Worm (Caenorhabditis elegans): ENCODE measurements around the gene F58A4.1.
A peak's percentile ranks its signal among the peaks of the same experiment; 100 is the strongest.

The F58A4.1 gene

DNA sequence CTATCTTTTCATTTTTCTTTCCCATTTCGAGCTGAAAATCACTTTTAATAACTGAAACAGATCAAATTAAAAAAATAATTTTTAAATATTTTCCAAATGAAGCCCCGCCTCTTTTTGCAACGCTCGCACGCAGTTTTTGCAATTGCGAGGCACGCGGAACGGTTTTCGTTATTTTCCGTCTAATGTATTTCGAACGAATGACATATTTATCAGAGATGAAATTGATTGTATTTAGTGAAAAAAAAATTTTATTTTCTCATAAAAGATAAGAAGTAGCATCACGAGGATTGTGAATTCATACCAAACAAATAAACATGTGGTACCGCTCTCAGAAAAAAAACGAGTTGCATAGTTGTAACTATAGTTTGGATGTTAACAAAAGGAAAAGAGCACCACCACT is 31.6 kb downstream of the F58A4.1 start, which contains the start of gene rpac-19:
rpac-19 (minus strand) TSS at position 31 of the 400 bp plus-strand sequence.
- TF ChIP-seq tbx-7 (tag; optimal IDR thresholded peaks at IDR 0.05) (no peak), F13H6.1 (tag; optimal IDR thresholded peaks at IDR 0.05) (peak; percentile 46), pqm-1 (tag; optimal IDR thresholded peaks at IDR 0.05) (no peak), unc-55 (GFP tag; optimal IDR thresholded peaks at IDR 0.05) (no peak), ceh-22 (tag; optimal IDR thresholded peaks at IDR 0.05) (no peak), fax-1 (tag; optimal IDR thresholded peaks at IDR 0.05) (peak; percentile 34), tbx-2 (tag; optimal IDR thresholded peaks at IDR 0.05) (peak; percentile 70), syd-9 (tag; optimal IDR thresholded peaks at IDR 0.05) (no peak), ztf-16 (tag; optimal IDR thresholded peaks at IDR 0.05) (no peak), pha-2 (tag; optimal IDR thresholded peaks at IDR 0.05) (peak; percentile 65), pha-4 (tag; optimal IDR thresholded peaks at IDR 0.05) (no peak), hlh-13 (GFP tag; optimal IDR thresholded peaks at IDR 0.05) (no peak), lim-6 (tag; optimal IDR thresholded peaks at IDR 0.05) (no peak), hlh-15 (tag; optimal IDR thresholded peaks at IDR 0.05) (no peak), ttx-3 (tag; optimal IDR thresholded peaks at IDR 0.05) (peak; percentile 67), ama-1 (optimal IDR thresholded peaks at IDR 0.05) (no peak), elt-2 (tag; optimal IDR thresholded peaks at IDR 0.05) (peak; percentile 75), unc-42 (tag; optimal IDR thresholded peaks at IDR 0.05) (no peak), pag-3 (tag; optimal IDR thresholded peaks at IDR 0.05; ENCODE audit: borderline replicate concordance) (no peak), pros-1 (tag; optimal IDR thresholded peaks at IDR 0.05) (no peak), madf-2 (tag; optimal IDR thresholded peaks at IDR 0.05) (peak; percentile 42), ceh-19 (GFP tag; optimal IDR thresholded peaks at IDR 0.05) (peak; percentile 7), nfya-1 (tag; optimal IDR thresholded peaks at IDR 0.05) (peak; percentile 67), ceh-24 (tag; optimal IDR thresholded peaks at IDR 0.05) (no peak), dve-1 (tag; optimal IDR thresholded peaks at IDR 0.05) (no peak), nhr-11 (tag; optimal IDR thresholded peaks at IDR 0.05) (peak; percentile 51), K02D7.2 (tag; optimal IDR thresholded peaks at IDR 0.05) (peak; percentile 64), rnt-1 (tag; optimal IDR thresholded peaks at IDR 0.05) (no peak), C38D4.7 (GFP tag; optimal IDR thresholded peaks at IDR 0.05) (peak; percentile 52), sox-2 (GFP tag; IDR thresholded peaks at IDR 0.05) (no peak), fkh-10 (GFP tag; optimal IDR thresholded peaks at IDR 0.05) (no peak), sdc-2 (tag; optimal IDR thresholded peaks at IDR 0.05) (peak; percentile 59), odd-2 (tag; optimal IDR thresholded peaks at IDR 0.05) (peak; percentile 59), unc-86 (tag; optimal IDR thresholded peaks at IDR 0.05) (peak; percentile 69), ceh-30 (tag; optimal IDR thresholded peaks at IDR 0.05) (no peak), eyg-1 (tag; optimal IDR thresholded peaks at IDR 0.05) (no peak), ref-2 (tag; optimal IDR thresholded peaks at IDR 0.05) (peak; percentile 55), ceh-45 (GFP tag; IDR thresholded peaks at IDR 0.05) (no peak), pat-9 (tag; optimal IDR thresholded peaks at IDR 0.05) (peak; percentile 48), T23F11.4 (GFP tag; optimal IDR thresholded peaks at IDR 0.05) (no peak), K09A11.1 (tag; optimal IDR thresholded peaks at IDR 0.05; ENCODE audit: insufficient read depth) (no peak), ets-4 (tag; optimal IDR thresholded peaks at IDR 0.05) (no peak), hlh-6 (tag; optimal IDR thresholded peaks at IDR 0.05) (no peak), che-1 (tag; optimal IDR thresholded peaks at IDR 0.05) (peak; percentile 46), ceh-31 (tag; optimal IDR thresholded peaks at IDR 0.05) (peak; percentile 34), ceh-18 (tag; optimal IDR thresholded peaks at IDR 0.05) (no peak), pax-1 (tag; optimal IDR thresholded peaks at IDR 0.05) (no peak), dmd-4 (tag; optimal IDR thresholded peaks at IDR 0.05; ENCODE audit: borderline replicate concordance) (peak; percentile 21), Y22D7AL.16 (tag; optimal IDR thresholded peaks at IDR 0.05) (peak; percentile 55), nhr-232 (tag; optimal IDR thresholded peaks at IDR 0.05) (no peak), zip-5 (tag; optimal IDR thresholded peaks at IDR 0.05) (peak; percentile 29), npax-4 (tag; optimal IDR thresholded peaks at IDR 0.05) (no peak), ceh-9 (tag; optimal IDR thresholded peaks at IDR 0.05) (no peak), ceh-2 (tag; optimal IDR thresholded peaks at IDR 0.05) (peak; percentile 67), C08G9.2 (tag; optimal IDR thresholded peaks at IDR 0.05) (peak; percentile 18)

All from whole organism, late embryonic.